Worm (Caenorhabditis elegans) whole organism, L2 larva: ENCODE results near the gene gst-10.
A peak's percentile ranks its signal among the peaks of the same experiment; 100 is the strongest.
"Not testable (repeated sequence)": the region's sequence is repeated elsewhere in the genome, so short reads cannot be mapped to it uniquely, and the experiment has no call there.

Source experiments
- C34F6.9 ChIP-seq: fragments of 150-350 bp; optimal IDR thresholded peaks from 2 replicates; lab custom pipeline; 2014; ENCODE audit warnings: missing biosample characterization, missing genetic modification characterization
- R02D3.7 ChIP-seq: fragments of 150-350 bp; optimal IDR thresholded peaks from 2 replicates; lab custom pipeline; 2014; ENCODE audit warnings: missing biosample characterization, missing genetic modification characterization
- Y55F3AM.14 ChIP-seq: fragments of 200-800 bp; sonication (Bioruptor generic); optimal IDR thresholded peaks from 2 replicates; lab custom pipeline; 2018; ENCODE audit warnings: mild to moderate bottlenecking, missing genetic modification characterization, missing compliant biosample characterization
- ZK546.5 ChIP-seq: sonication (generic microtip); optimal IDR thresholded peaks from 2 replicates; lab custom pipeline; 2017; ENCODE audit warnings: missing biosample characterization, missing genetic modification characterization
- alr-1 ChIP-seq: fragments of 150-350 bp; optimal IDR thresholded peaks from 2 replicates; lab custom pipeline; 2014; ENCODE audit warnings: missing biosample characterization, missing genetic modification characterization
- aly-2 ChIP-seq: fragments of 150-350 bp; optimal IDR thresholded peaks from 2 replicates; lab custom pipeline; 2014; ENCODE audit warnings: missing biosample characterization, missing genetic modification characterization
- ama-1 ChIP-seq: fragments of 150-350 bp; optimal IDR thresholded peaks from 2 replicates; lab custom pipeline; 2018; ENCODE audit warnings: inconsistent platforms
- blmp-1 ChIP-seq: sonication (generic microtip); optimal IDR thresholded peaks from 2 replicates; lab custom pipeline; 2017; ENCODE audit warnings: missing genetic modification characterization, mild to moderate bottlenecking, missing compliant biosample characterization, antibody characterized with exemption, moderate library complexity; ENCODE audit not compliant: insufficient read depth
- ceh-82 ChIP-seq: fragments of 150-350 bp; optimal IDR thresholded peaks from 2 replicates; lab custom pipeline; 2014; ENCODE audit warnings: missing biosample characterization, missing genetic modification characterization
- crh-2 ChIP-seq: sonication (generic microtip); optimal IDR thresholded peaks from 2 replicates; lab custom pipeline; 2017; ENCODE audit warnings: missing biosample characterization, missing genetic modification characterization
- egl-27 ChIP-seq: sonication (generic microtip); optimal IDR thresholded peaks from 3 replicates; lab custom pipeline; 2017; ENCODE audit warnings: missing biosample characterization, missing genetic modification reagents, missing genetic modification characterization
- elt-1 ChIP-seq: fragments of 150-350 bp; optimal IDR thresholded peaks from 2 replicates; lab custom pipeline; 2014; ENCODE audit warnings: missing biosample characterization, missing genetic modification characterization
- elt-3 ChIP-seq: sonication (generic microtip); optimal IDR thresholded peaks from 2 replicates; lab custom pipeline; 2017; ENCODE audit warnings: missing biosample characterization, missing genetic modification characterization
- fos-1 ChIP-seq: fragments of 150-350 bp; optimal IDR thresholded peaks from 2 replicates; lab custom pipeline; 2014; ENCODE audit warnings: missing biosample characterization, missing genetic modification characterization
- lin-39 ChIP-seq: fragments of 150-350 bp; optimal IDR thresholded peaks from 2 replicates; lab custom pipeline; 2014; ENCODE audit warnings: missing biosample characterization, missing genetic modification reagents, missing genetic modification characterization
- mbf-1 ChIP-seq: sonication (generic microtip); optimal IDR thresholded peaks from 2 replicates; lab custom pipeline; 2017; ENCODE audit warnings: missing biosample characterization, missing genetic modification characterization
- nhr-12 ChIP-seq: fragments of 150-350 bp; optimal IDR thresholded peaks from 2 replicates; lab custom pipeline; 2014; ENCODE audit warnings: missing biosample characterization, missing genetic modification characterization
- nhr-237 ChIP-seq: fragments of 150-350 bp; optimal IDR thresholded peaks from 2 replicates; lab custom pipeline; 2014; ENCODE audit warnings: missing biosample characterization, missing genetic modification characterization
- nhr-6 ChIP-seq: fragments of 150-350 bp; optimal IDR thresholded peaks from 2 replicates; lab custom pipeline; 2014; ENCODE audit warnings: missing biosample characterization, missing genetic modification characterization
- nhr-77 ChIP-seq: fragments of 150-350 bp; optimal IDR thresholded peaks from 2 replicates; lab custom pipeline; 2014; ENCODE audit warnings: missing biosample characterization, missing genetic modification characterization
- sem-4 ChIP-seq: fragments of 150-350 bp; optimal IDR thresholded peaks from 2 replicates; lab custom pipeline; 2014; ENCODE audit warnings: missing biosample characterization, missing genetic modification reagents, missing genetic modification characterization
- skn-1 ChIP-seq: sonication (generic microtip); optimal IDR thresholded peaks from 2 replicates; lab custom pipeline; 2017; ENCODE audit warnings: missing biosample characterization, missing genetic modification characterization
- sma-9 ChIP-seq, 2 experiments: fragments of 150-350 bp in 1 of 2; sonication (generic microtip) in 1 of 2; optimal IDR thresholded peaks; 2 replicates each; lab custom pipeline; 2014 to 2016; ENCODE audit warnings: missing genetic modification characterization in 2 of 2, mild to moderate bottlenecking in 1 of 2, missing biosample characterization in 1 of 2, missing compliant biosample characterization in 1 of 2, missing genetic modification reagents in 1 of 2, moderate library complexity in 1 of 2
- unc-55 ChIP-seq: fragments of 150-350 bp; sonication (generic microtip); optimal IDR thresholded peaks from 3 replicates; lab custom pipeline; 2014; ENCODE audit warnings: missing biosample characterization, missing genetic modification reagents, missing genetic modification characterization
- zag-1 ChIP-seq: fragments of 150-350 bp; optimal IDR thresholded peaks from 2 replicates; lab custom pipeline; 2014; ENCODE audit warnings: missing biosample characterization, missing genetic modification characterization
- ztf-11 ChIP-seq: sonication (generic microtip); optimal IDR thresholded peaks from 2 replicates; lab custom pipeline; 2017; ENCODE audit warnings: missing biosample characterization, missing genetic modification characterization
- ztf-4 ChIP-seq: fragments of 150-350 bp; optimal IDR thresholded peaks from 2 replicates; lab custom pipeline; 2014; ENCODE audit warnings: missing biosample characterization, missing genetic modification characterization

gst-10 gene

DNA sequence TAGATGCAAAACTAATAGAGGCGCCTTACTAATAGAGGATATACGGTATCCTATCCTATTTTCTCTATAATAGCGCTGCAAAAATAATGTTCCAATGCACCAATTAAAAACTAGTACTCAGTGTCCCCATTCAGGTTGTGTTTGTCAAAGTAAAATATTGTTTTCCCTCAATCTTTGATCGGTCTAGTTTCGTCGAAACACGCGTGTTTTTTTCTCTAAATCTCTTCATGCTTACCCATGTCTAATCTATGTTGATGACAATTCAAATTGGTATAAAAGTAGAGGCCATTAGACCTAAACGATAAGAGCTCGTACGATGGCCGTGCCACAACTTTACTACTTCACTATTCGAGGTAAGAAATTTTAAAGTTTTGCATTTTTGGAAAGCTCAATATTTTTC lies at the start of gene gst-10:
TSS of gene gst-10 (plus strand) at position 301 of the 400 bp plus-strand sequence.
- TF ChIP-seq fos-1, zag-1, C34F6.9 (tag; lab: Kevin White, UChicago): not testable (repeated sequence)
- TF ChIP-seq, all 48 proteins: peak for 0; not testable (repeated sequence) for 48

DNA sequence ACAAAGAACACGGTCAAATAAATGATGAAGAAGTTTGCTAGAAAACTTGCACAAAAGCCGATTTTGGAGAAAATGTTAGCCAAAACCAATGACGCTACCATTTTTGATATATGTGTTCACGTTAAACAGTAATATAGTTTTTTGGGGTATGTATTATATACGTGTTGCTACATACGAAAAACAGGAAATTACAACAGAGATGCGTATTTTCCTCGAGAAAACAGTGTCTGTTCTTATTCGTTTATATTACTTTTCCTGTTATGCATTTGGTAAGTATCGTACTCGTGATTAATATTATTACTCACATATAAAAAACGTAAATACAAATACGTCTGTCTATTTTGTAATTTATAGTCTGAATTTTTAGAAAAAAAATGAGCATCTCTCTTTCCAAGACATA lies 46.0 kb upstream of the gst-10 start, which contains the start of gene str-76:
TSS of gene str-76 (minus strand) at position 101 of the 400 bp plus-strand sequence.
- not testable (repeated sequence) for TF ChIP-seq aly-2 (tag; lab: Kevin White, UChicago); ama-1 (lab: Kevin White, UChicago); nhr-6 (tag; lab: Kevin White, UChicago)
- TF ChIP-seq, all 48 proteins: peak for 0; not testable (repeated sequence) for 48

DNA sequence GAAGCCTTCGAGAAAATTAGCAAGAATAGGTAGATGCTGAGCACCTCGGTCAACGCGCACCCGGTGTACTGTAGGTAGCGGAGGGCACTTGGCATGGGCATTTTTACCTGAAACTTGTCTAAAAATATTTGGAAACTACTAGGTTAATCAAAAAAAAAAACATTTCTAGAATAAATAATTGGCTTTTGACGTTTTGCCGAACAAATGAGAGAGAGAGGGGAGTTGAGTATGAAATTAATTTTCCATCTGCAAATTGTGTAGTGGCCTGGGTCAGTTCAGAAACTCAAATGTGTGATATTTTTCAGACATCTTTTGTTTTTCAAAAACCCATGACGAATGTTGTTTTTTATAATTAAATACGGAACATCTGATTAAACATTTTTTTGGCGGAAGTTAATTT lies 25.2 kb upstream of the gst-10 start, which contains the start of gene Y45G12C.10:
TSS of gene Y45G12C.10 (minus strand) at position 101 of the 400 bp plus-strand sequence.
- TF ChIP-seq elt-3 (tag; lab: Kevin White, UChicago); Y55F3AM.14 (GFP tag; lab: Kevin White, UChicago); ceh-82 (tag; lab: Kevin White, UChicago): not testable (repeated sequence)

DNA sequence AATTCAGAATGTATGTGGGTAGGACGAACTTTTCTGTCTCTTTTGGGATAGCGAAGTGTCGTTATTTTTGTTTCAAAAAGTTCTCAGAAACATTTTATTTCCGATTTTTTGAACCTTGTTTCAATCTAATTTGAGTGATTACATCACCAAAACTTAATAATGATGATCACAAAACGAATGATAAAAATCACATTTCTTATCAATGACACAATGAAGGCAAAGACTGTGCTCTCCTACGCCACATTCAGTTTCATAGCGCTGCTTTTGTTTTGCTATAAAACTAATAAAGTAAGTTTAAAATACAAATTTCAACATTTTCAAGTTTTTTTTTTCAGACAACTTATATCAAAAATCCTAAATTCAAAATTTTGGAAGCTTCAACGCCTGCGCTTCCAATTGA lies 4.0 kb downstream of the gst-10 start, which contains the start of gene Y45G12C.1:
TSS of gene Y45G12C.1 (plus strand) at position 159 of the 400 bp plus-strand sequence.
- no peak for TF ChIP-seq skn-1 (tag; lab: Kevin White, UChicago)
- TF ChIP-seq sem-4 (tag; lab: Kevin White, UChicago): no peak
- no peak for TF ChIP-seq lin-39 (tag; lab: Kevin White, UChicago)
- TF ChIP-seq crh-2 (tag; lab: Kevin White, UChicago): peak; percentile 21
- TF ChIP-seq R02D3.7 (tag; lab: Kevin White, UChicago): no peak
- no peak for TF ChIP-seq ceh-82 (tag; lab: Kevin White, UChicago)
- TF ChIP-seq fos-1 (tag; lab: Kevin White, UChicago): peak; percentile 69

DNA sequence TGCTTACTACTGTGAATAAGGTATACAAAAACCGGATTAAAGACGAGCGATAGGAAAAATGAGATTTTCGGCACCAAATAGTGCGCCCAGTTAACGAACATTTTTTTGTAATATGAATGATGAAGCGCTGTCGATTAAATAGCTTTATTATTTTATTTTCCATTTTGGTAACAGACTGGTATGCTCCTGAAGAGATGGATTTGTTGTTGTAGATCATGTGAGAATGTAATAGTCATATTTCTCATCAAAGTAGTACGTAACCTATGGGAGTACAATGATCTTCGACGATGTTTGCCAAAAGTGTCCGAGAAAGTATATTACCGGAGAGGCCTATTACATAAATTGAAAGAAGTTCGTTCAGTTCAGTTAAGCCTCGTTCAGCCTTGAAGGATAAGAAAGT lies 9.2 kb downstream of the gst-10 start, which contains the start of gene srj-19:
TSS of gene srj-19 (minus strand) at position 101 of the 400 bp plus-strand sequence.
- TF ChIP-seq crh-2 (tag; lab: Kevin White, UChicago) (no peak), egl-27 (tag; lab: Kevin White, UChicago) (no peak)
- TF ChIP-seq, all 48 proteins: peak for 0

DNA sequence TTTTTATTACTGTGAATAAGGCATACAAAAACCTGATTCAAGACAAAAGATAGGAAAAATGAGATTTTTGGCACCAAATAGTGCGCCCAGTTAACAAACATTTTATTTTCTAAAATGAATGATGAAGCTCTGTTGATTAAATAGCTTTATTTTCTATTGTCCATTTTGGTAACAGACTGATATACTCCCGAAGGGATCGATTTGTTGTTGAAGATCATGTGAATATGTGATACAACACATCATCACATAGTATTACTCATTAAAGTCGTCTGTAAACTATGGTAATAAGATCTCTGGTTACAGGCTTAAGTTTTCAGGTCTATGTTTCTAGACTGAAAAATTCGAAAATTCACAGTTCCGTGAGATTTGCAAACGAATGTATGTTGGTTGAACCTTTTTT lies 11.6 kb downstream of the gst-10 start, which contains the start of gene srj-20:
TSS of gene srj-20 (minus strand) at position 101 of the 400 bp plus-strand sequence.
- TF ChIP-seq lin-39 (tag; lab: Kevin White, UChicago): no peak
- no peak for TF ChIP-seq ZK546.5 (tag; lab: Kevin White, UChicago)
- TF ChIP-seq skn-1 (tag; lab: Kevin White, UChicago): no peak

DNA sequence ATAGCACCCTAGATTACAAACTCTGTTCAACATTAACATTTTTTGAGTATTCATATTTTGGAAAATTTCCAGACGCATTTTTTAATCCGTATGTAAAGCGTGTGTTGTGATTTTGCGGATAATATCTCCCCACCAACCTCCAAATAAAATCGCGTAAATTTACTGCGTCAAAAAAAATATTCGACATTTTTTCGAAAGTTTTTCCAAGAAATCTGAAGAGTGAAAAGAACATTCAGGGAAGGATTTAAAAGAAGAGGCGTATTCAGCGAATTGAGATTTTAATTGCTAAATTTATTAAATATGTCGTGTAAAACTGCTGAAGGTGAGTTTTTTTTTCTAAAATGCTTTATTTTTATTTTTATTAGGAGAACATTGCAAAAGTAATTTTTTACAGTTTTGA lies 12.4 kb downstream of the gst-10 start, which contains the start of gene nhr-290:
TSS of gene nhr-290 (plus strand) at position 301 of the 400 bp plus-strand sequence.
- no peak for TF ChIP-seq nhr-12 (tag; lab: Kevin White, UChicago)
- no peak for TF ChIP-seq alr-1
- no peak for TF ChIP-seq lin-39 (tag; lab: Kevin White, UChicago)
- TF ChIP-seq unc-55 (GFP tag; lab: Kevin White, UChicago): no peak
- no peak for TF ChIP-seq zag-1 (tag; lab: Kevin White, UChicago)
- no peak for TF ChIP-seq blmp-1 (tag; lab: Kevin White, UChicago)
- TF ChIP-seq nhr-77 (tag; lab: Kevin White, UChicago): no peak
- TF ChIP-seq elt-3 (tag; lab: Kevin White, UChicago): no peak
- TF ChIP-seq nhr-6 (tag; lab: Kevin White, UChicago): no peak
- TF ChIP-seq mbf-1: no peak
- TF ChIP-seq ztf-11: no peak
- TF ChIP-seq sma-9 (GFP tag; optimal IDR thresholded peaks at IDR 0.05; lab: Kevin White, UChicago): no peak
- no peak for TF ChIP-seq sma-9 (tag; optimal IDR thresholded peaks at IDR 0.05; lab: Kevin White, UChicago)
- TF ChIP-seq elt-1 (tag; lab: Kevin White, UChicago): no peak
- no peak for TF ChIP-seq aly-2 (tag; lab: Kevin White, UChicago)
- no peak for TF ChIP-seq ama-1 (lab: Kevin White, UChicago)
- no peak for TF ChIP-seq nhr-237 (tag; lab: Kevin White, UChicago)
- TF ChIP-seq ztf-4: no peak
- TF ChIP-seq fos-1 (tag; lab: Kevin White, UChicago): no peak
- no peak for TF ChIP-seq C34F6.9 (tag; lab: Kevin White, UChicago)
- no peak for TF ChIP-seq skn-1 (tag; lab: Kevin White, UChicago)
